Fruit fly (Drosophila melanogaster) whole organism, prepupa: Measurements from ENCODE around the gene CG7739.

ENCODE experiments used
- Blimp-1 ChIP-seq: fragments of 200-800 bp; sonication (Bioruptor generic); optimal IDR thresholded peaks from 3 replicates; lab custom pipeline; 2017; ENCODE audit warnings: missing biosample characterization, missing genetic modification characterization, mild to moderate bottlenecking, moderate library complexity, missing genetic modification reagents
- CG10631 ChIP-seq: fragments of 200-800 bp; sonication (Bioruptor generic); optimal IDR thresholded peaks from 2 replicates; lab custom pipeline; 2016; ENCODE audit warnings: missing biosample characterization, missing genetic modification characterization
- CG11294 ChIP-seq: fragments of 200-800 bp; sonication (Bioruptor generic); IDR thresholded peaks from 2 replicates; pipeline ENCODE4 v1.3.6; 2022; ENCODE audit warnings: missing biosample characterization, missing genetic modification characterization
- CG15336 ChIP-seq: fragments of 200-800 bp; sonication (Bioruptor generic); IDR thresholded peaks from 2 replicates; pipeline ENCODE4 v1.3.6; 2022; ENCODE audit warnings: missing biosample characterization, missing genetic modification characterization
- CG32006 ChIP-seq: fragments of 200-800 bp; sonication (Bioruptor generic); optimal IDR thresholded peaks from 3 replicates; lab custom pipeline; 2017; ENCODE audit warnings: missing biosample characterization, mild to moderate bottlenecking, missing genetic modification characterization
- CG34406 ChIP-seq: fragments of 200-800 bp; sonication (Bioruptor generic); optimal IDR thresholded peaks from 3 replicates; lab custom pipeline; 2016; ENCODE audit warnings: missing biosample characterization, missing genetic modification characterization
- CG6163 ChIP-seq: fragments of 200-800 bp; sonication (Bioruptor generic); IDR thresholded peaks from 3 replicates; pipeline ENCODE4 v1.3.6; 2022; ENCODE audit warnings: missing biosample characterization, missing genetic modification characterization
- CG6792 ChIP-seq: fragments of 200-800 bp; sonication (Bioruptor generic); optimal IDR thresholded peaks from 3 replicates; lab custom pipeline; 2016; ENCODE audit warnings: missing biosample characterization, missing genetic modification characterization
- CG6854 ChIP-seq: fragments of 200-800 bp; sonication (Bioruptor generic); optimal IDR thresholded peaks from 2 replicates; lab custom pipeline; 2017; ENCODE audit warnings: missing biosample characterization, mild to moderate bottlenecking, missing genetic modification characterization
- CG8119 ChIP-seq: fragments of 200-800 bp; sonication (Bioruptor generic); IDR thresholded peaks from 3 replicates; pipeline ENCODE4 v1.3.6; 2022; ENCODE audit warnings: missing biosample characterization, missing genetic modification characterization
- CG8319 ChIP-seq: fragments of 200-800 bp; sonication (Bioruptor generic); optimal IDR thresholded peaks from 3 replicates; lab custom pipeline; 2016; ENCODE audit warnings: missing biosample characterization, missing genetic modification characterization
- CG8632 ChIP-seq: fragments of 200-800 bp; sonication (Bioruptor generic); optimal IDR thresholded peaks from 3 replicates; lab custom pipeline; 2016; ENCODE audit warnings: missing biosample characterization, missing genetic modification characterization
- Eip75B ChIP-seq: fragments of 200-800 bp; sonication (Bioruptor generic); optimal IDR thresholded peaks from 3 replicates; lab custom pipeline; 2016; ENCODE audit warnings: missing biosample characterization, missing genetic modification characterization
- Eip78C ChIP-seq: fragments of 200-800 bp; sonication (Bioruptor generic); peaks from one replicate; lab custom pipeline; 2016; ENCODE audit warnings: missing biosample characterization, missing genetic modification characterization
- Eip93F ChIP-seq: fragments of 200-800 bp; sonication (Bioruptor generic); optimal IDR thresholded peaks from 2 replicates; lab custom pipeline; 2016; ENCODE audit warnings: missing biosample characterization, mild to moderate bottlenecking, missing genetic modification characterization
- Hr39 ChIP-seq: fragments of 200-800 bp; sonication (Bioruptor generic); optimal IDR thresholded peaks from 2 replicates; lab custom pipeline; 2016; ENCODE audit warnings: missing biosample characterization, missing genetic modification characterization
- Smox ChIP-seq: fragments of 200-800 bp; sonication (Bioruptor generic); optimal IDR thresholded peaks from 3 replicates; lab custom pipeline; 2016; ENCODE audit warnings: missing biosample characterization, missing genetic modification characterization
- Sox15 ChIP-seq: fragments of 200-800 bp; sonication (Bioruptor generic); optimal IDR thresholded peaks from 3 replicates; lab custom pipeline; 2016; ENCODE audit warnings: missing biosample characterization, missing genetic modification characterization
- acj6 ChIP-seq: fragments of 200-800 bp; sonication (Bioruptor generic); optimal IDR thresholded peaks from 3 replicates; lab custom pipeline; 2016; ENCODE audit warnings: missing biosample characterization, missing genetic modification characterization
- dac ChIP-seq: fragments of 200-800 bp; sonication (Bioruptor generic); optimal IDR thresholded peaks from 2 replicates; lab custom pipeline; 2017; ENCODE audit warnings: missing biosample characterization, mild to moderate bottlenecking, missing genetic modification characterization
- eg ChIP-seq: fragments of 200-800 bp; sonication (Bioruptor generic); IDR thresholded peaks from 3 replicates; pipeline ENCODE4 v1.3.6; 2022; ENCODE audit warnings: missing biosample characterization, missing genetic modification characterization
- fd59A ChIP-seq: fragments of 200-800 bp; sonication (Bioruptor generic); optimal IDR thresholded peaks from 2 replicates; lab custom pipeline; 2017; ENCODE audit warnings: missing biosample characterization, mild to moderate bottlenecking, missing genetic modification characterization, missing genetic modification reagents
- fd85E ChIP-seq: fragments of 200-800 bp; sonication (Bioruptor generic); optimal IDR thresholded peaks from 3 replicates; lab custom pipeline; 2016; ENCODE audit warnings: missing biosample characterization, missing genetic modification characterization
- fkh ChIP-seq: fragments of 200-800 bp; sonication (Bioruptor generic); optimal IDR thresholded peaks from 3 replicates; lab custom pipeline; 2017; ENCODE audit warnings: missing biosample characterization, mild to moderate bottlenecking, missing genetic modification characterization, moderate library complexity
- lz ChIP-seq: fragments of 200-800 bp; sonication (Bioruptor generic); optimal IDR thresholded peaks from 3 replicates; lab custom pipeline; 2016; ENCODE audit warnings: missing biosample characterization, missing genetic modification characterization
- net ChIP-seq: fragments of 200-800 bp; sonication (Bioruptor generic); optimal IDR thresholded peaks from 3 replicates; lab custom pipeline; 2016; ENCODE audit warnings: missing biosample characterization, missing genetic modification characterization
- pdm3 ChIP-seq: fragments of 200-800 bp; sonication (Bioruptor generic); optimal IDR thresholded peaks from 3 replicates; lab custom pipeline; 2016; ENCODE audit warnings: missing biosample characterization, missing genetic modification characterization
- salr ChIP-seq, 2 experiments: fragments of 200-800 bp; sonication (Bioruptor generic); optimal IDR thresholded peaks; 3 replicates each; lab custom pipeline; 2016 to 2018; ENCODE audit warnings: missing biosample characterization in 2 of 2, missing genetic modification characterization in 2 of 2, mild to moderate bottlenecking in 1 of 2
- spab ChIP-seq: fragments of 200-800 bp; sonication (Bioruptor generic); optimal IDR thresholded peaks from 2 replicates; lab custom pipeline; 2017; ENCODE audit warnings: missing biosample characterization, mild to moderate bottlenecking, missing genetic modification characterization, missing genetic modification reagents
- ss ChIP-seq, 2 experiments: fragments of 200-800 bp; sonication (Bioruptor generic); optimal IDR thresholded peaks; 2 replicates in 1 of 2; 3 replicates in 1 of 2; lab custom pipeline; 2017 to 2018; ENCODE audit warnings: mild to moderate bottlenecking in 2 of 2, missing biosample characterization in 2 of 2, missing genetic modification characterization in 2 of 2, moderate library complexity in 1 of 2
- svp ChIP-seq: fragments of 200-800 bp; sonication (Bioruptor generic); peaks from one replicate; lab custom pipeline; 2016; ENCODE audit warnings: missing biosample characterization, missing genetic modification characterization
- topi ChIP-seq: fragments of 200-800 bp; sonication (Bioruptor generic); optimal IDR thresholded peaks from 3 replicates; lab custom pipeline; 2016; ENCODE audit warnings: missing biosample characterization, missing genetic modification characterization
- vri ChIP-seq: fragments of 200-800 bp; sonication (Bioruptor generic); optimal IDR thresholded peaks from 3 replicates; lab custom pipeline; 2016; ENCODE audit warnings: missing biosample characterization, mild to moderate bottlenecking, missing genetic modification characterization

The CG7739 gene

dm6 chr3L:15544455-15545415 lies 18.1 kb downstream of the CG7739 start (continued):
- TF ChIP-seq dac (GFP tag; lab: Kevin White, UChicago) (no peak), lz (peak; percentile 53), CG32006 (peak; percentile 74), CG11294 (GFP tag; lab: Robert Waterston, UW) (no peak), Hr39 (GFP tag; lab: Kevin White, UChicago) (peak; percentile 68), Eip75B (GFP tag; lab: Kevin White, UChicago) (peak; percentile 12), CG34406 (GFP tag; lab: Kevin White, UChicago) (peak; percentile 19), ss (GFP tag; optimal IDR thresholded peaks at IDR 0.05; lab: Kevin White, UChicago) (no peak), acj6 (GFP tag; lab: Kevin White, UChicago) (peak; percentile 37)

dm6 chr3L:15543467-15543866 lies 19.4 kb downstream of the CG7739 start:
- TF ChIP-seq Eip78C (GFP tag; lab: Kevin White, UChicago) (peak; percentile 53), topi (GFP tag; lab: Kevin White, UChicago) (no peak), CG6854 (GFP tag; lab: Kevin White, UChicago) (no peak), CG8119 (GFP tag; lab: Robert Waterston, UW) (0 out of 3 replicates have a peak, but pooled peaks have one; percentile 40), salr (GFP tag; optimal IDR thresholded peaks at IDR 0.05; lab: Kevin White, UChicago) (no peak), CG15336 (GFP tag; lab: Robert Waterston, UW) (peak; percentile 27; the same call in 1 of the 2 replicates), vri (GFP tag; lab: Kevin White, UChicago) (peak; percentile 24), CG10631 (GFP tag; lab: Kevin White, UChicago) (no peak), net (no peak)

- TF ChIP-seq pdm3 (GFP tag; lab: Kevin White, UChicago): no peak
- peak; percentile 55 for TF ChIP-seq Blimp-1
- TF ChIP-seq, all 60 proteins: peak for 1
These were observed 19.8 kb downstream of the CG7739 start for dm6 chr3L:15543049-15543448.

- TF ChIP-seq Sox15 (GFP tag; lab: Kevin White, UChicago): no peak
- TF ChIP-seq eg (GFP tag; lab: Robert Waterston, UW): no peak
- no peak for TF ChIP-seq spab (GFP tag; lab: Kevin White, UChicago)
- TF ChIP-seq CG34406 (GFP tag; lab: Kevin White, UChicago): no peak
- TF ChIP-seq Eip93F: no peak
- TF ChIP-seq svp (GFP tag; lab: Kevin White, UChicago): no peak
- TF ChIP-seq CG32006: no peak
- TF ChIP-seq net: no peak
- no peak for TF ChIP-seq CG6163 (GFP tag; lab: Robert Waterston, UW)
- no peak for TF ChIP-seq CG8632 (GFP tag; lab: Kevin White, UChicago)
- TF ChIP-seq CG6792 (GFP tag; lab: Kevin White, UChicago): no peak
- TF ChIP-seq fd85E (GFP tag; lab: Kevin White, UChicago): no peak
- TF ChIP-seq CG8319 (GFP tag; lab: Kevin White, UChicago): no peak
- no peak for TF ChIP-seq Smox (GFP tag; lab: Kevin White, UChicago)
- TF ChIP-seq fd59A: no peak
- TF ChIP-seq fkh (GFP tag; lab: Kevin White, UChicago): no peak
- TF ChIP-seq, all 60 proteins: peak for 0
These were observed 21.6 kb downstream of the CG7739 start for dm6 chr3L:15541281-15541680.
